Worm (Caenorhabditis elegans) whole organism, early embryonic: Measurements from ENCODE around the gene ZK643.5.

Experiments used
- B0310.2 ChIP-seq: sonication (generic microtip); optimal IDR thresholded peaks from 2 replicates; lab custom pipeline; 2016; ENCODE audit warnings: mild to moderate bottlenecking, missing genetic modification characterization, missing compliant biosample characterization
- F13C5.2 ChIP-seq: sonication (generic microtip); optimal IDR thresholded peaks from 2 replicates; lab custom pipeline; 2017; ENCODE audit warnings: mild to moderate bottlenecking, missing genetic modification characterization, inconsistent platforms, missing compliant biosample characterization
- aly-1 ChIP-seq: sonication (generic microtip); optimal IDR thresholded peaks from 2 replicates; lab custom pipeline; 2016; ENCODE audit warnings: missing genetic modification characterization, missing compliant biosample characterization
- ama-1 ChIP-seq: fragments of 150-350 bp; optimal IDR thresholded peaks from 2 replicates; lab custom pipeline; 2014
- ceh-13 ChIP-seq: fragments of 200-800 bp; sonication (Bioruptor generic); optimal IDR thresholded peaks from 2 replicates; lab custom pipeline; 2018; ENCODE audit warnings: mild to moderate bottlenecking, missing genetic modification characterization, missing compliant biosample characterization
- ceh-36 ChIP-seq: sonication (generic microtip); optimal IDR thresholded peaks from 2 replicates; lab custom pipeline; 2016; ENCODE audit warnings: missing genetic modification characterization, inconsistent platforms, missing compliant biosample characterization
- ets-7 ChIP-seq: sonication (generic microtip); optimal IDR thresholded peaks from 2 replicates; lab custom pipeline; 2016; ENCODE audit warnings: missing genotype, missing genetic modification characterization, missing compliant biosample characterization
- flt-1 ChIP-seq: fragments of 200-800 bp; sonication (Bioruptor generic); IDR thresholded peaks from 2 replicates; pipeline ENCODE4 v1.3.6; 2022; ENCODE audit warnings: missing genetic modification characterization, missing compliant biosample characterization
- hmbx-1 ChIP-seq: sonication (generic microtip); optimal IDR thresholded peaks from 2 replicates; lab custom pipeline; 2016; ENCODE audit warnings: mild to moderate bottlenecking, missing genetic modification characterization, missing compliant biosample characterization
- hmg-4 ChIP-seq: fragments of 200-800 bp; sonication (Bioruptor generic); optimal IDR thresholded peaks from 2 replicates; lab custom pipeline; 2018; ENCODE audit warnings: mild to moderate bottlenecking, missing genetic modification characterization, missing compliant biosample characterization
- hnd-1 ChIP-seq: sonication (generic microtip); optimal IDR thresholded peaks from 2 replicates; lab custom pipeline; 2016; ENCODE audit warnings: missing genetic modification characterization, missing compliant biosample characterization
- pes-1 ChIP-seq: fragments of 200-800 bp; sonication (Bioruptor generic); IDR thresholded peaks from 2 replicates; pipeline ENCODE4 v1.3.6; 2022; ENCODE audit warnings: missing genetic modification reagents, missing genetic modification characterization, missing compliant biosample characterization
- scrt-1 ChIP-seq: fragments of 200-800 bp; sonication (Bioruptor generic); IDR thresholded peaks from 2 replicates; pipeline ENCODE4 v1.3.6; 2022; ENCODE audit warnings: missing genetic modification characterization, missing compliant biosample characterization
- sea-1 ChIP-seq: fragments of 200-800 bp; sonication (Bioruptor generic); conservative IDR thresholded peaks from 2 replicates; pipeline ENCODE4 v1.3.6; 2022; ENCODE audit warnings: missing genetic modification characterization, missing compliant biosample characterization
- tbx-11 ChIP-seq: fragments of 200-800 bp; sonication (Bioruptor generic); IDR thresholded peaks from 2 replicates; pipeline ENCODE4 v1.3.6; 2022; ENCODE audit warnings: missing genetic modification characterization, missing compliant biosample characterization
- tbx-37 ChIP-seq: fragments of 200-800 bp; sonication (Bioruptor generic); conservative IDR thresholded peaks from 2 replicates; pipeline ENCODE4 v1.3.6; 2022; ENCODE audit warnings: missing genetic modification reagents, missing genetic modification characterization, missing compliant biosample characterization
- tra-4 ChIP-seq: sonication (generic microtip); optimal IDR thresholded peaks from 2 replicates; lab custom pipeline; 2017; ENCODE audit warnings: missing genetic modification characterization, missing compliant biosample characterization

The ZK643.5 gene

ce11 chrIII:8956146-8956646 is at the start of gene ZK643.5, which contains the start of gene ZK643.2:
Gene ZK643.5 (minus strand): TSS chrIII:8956196.
Gene ZK643.2 (plus strand): TSS chrIII:8956540.
- no peak for TF ChIP-seq tra-4 (tag; lab: Kevin White, UChicago)
- TF ChIP-seq B0310.2 (tag; lab: Kevin White, UChicago): no peak
- no peak for TF ChIP-seq hmg-4 (GFP tag; lab: Kevin White, UChicago)
- TF ChIP-seq hmbx-1 (tag; lab: Kevin White, UChicago): no peak
- TF ChIP-seq tbx-11 (GFP tag; lab: Robert Waterston, UW): no peak
- TF ChIP-seq hnd-1 (tag; lab: Kevin White, UChicago): no peak
- TF ChIP-seq ama-1 (lab: Kevin White, UChicago): no peak
- no peak for TF ChIP-seq flt-1 (GFP tag; lab: Robert Waterston, UW)
- TF ChIP-seq tbx-37 (GFP tag; lab: Robert Waterston, UW): no peak
- no peak for TF ChIP-seq aly-1 (tag; lab: Kevin White, UChicago)

ce11 chrIII:9004658-9005057 is 48.7 kb upstream of the ZK643.5 start:
- TF ChIP-seq pes-1 (GFP tag; lab: Robert Waterston, UW) (no peak), ceh-36 (tag; lab: Kevin White, UChicago) (no peak), sea-1 (no peak), hmg-4 (GFP tag; lab: Kevin White, UChicago) (no peak), tra-4 (tag; lab: Kevin White, UChicago) (no peak), hmbx-1 (tag; lab: Kevin White, UChicago) (no peak), tbx-37 (GFP tag; lab: Robert Waterston, UW) (no peak)

ce11 chrIII:9002545-9002944 is 46.5 kb upstream of the ZK643.5 start, which contains the start of the genes F59B2.15 and zif-1:
Gene F59B2.15 (minus strand): TSS chrIII:9002645.
Gene zif-1 (plus strand): TSS chrIII:9002779.
- TF ChIP-seq ceh-36 (tag; lab: Kevin White, UChicago): no peak
- no peak for TF ChIP-seq tbx-11 (GFP tag; lab: Robert Waterston, UW)
- no peak for TF ChIP-seq sea-1
- TF ChIP-seq ama-1 (lab: Kevin White, UChicago): no peak
- no peak for TF ChIP-seq hmg-4 (GFP tag; lab: Kevin White, UChicago)
- TF ChIP-seq hmbx-1 (tag; lab: Kevin White, UChicago): no peak
- TF ChIP-seq B0310.2 (tag; lab: Kevin White, UChicago): no peak
- no peak for TF ChIP-seq scrt-1 (GFP tag; lab: Robert Waterston, UW)
- TF ChIP-seq hnd-1 (tag; lab: Kevin White, UChicago): no peak
- no peak for TF ChIP-seq pes-1 (GFP tag; lab: Robert Waterston, UW)
- TF ChIP-seq F13C5.2 (tag; lab: Kevin White, UChicago): no peak
- TF ChIP-seq ets-7 (tag; lab: Kevin White, UChicago): no peak
- TF ChIP-seq ceh-13 (GFP tag; lab: Kevin White, UChicago): no peak
- TF ChIP-seq aly-1 (tag; lab: Kevin White, UChicago): no peak

ce11 chrIII:9001899-9002298 is 45.9 kb upstream of the ZK643.5 start, which contains the start of gene rpn-6.2:
Gene rpn-6.2 (minus strand): TSS chrIII:9001999.
- no peak for TF ChIP-seq tbx-37 (GFP tag; lab: Robert Waterston, UW)
- TF ChIP-seq hnd-1 (tag; lab: Kevin White, UChicago): no peak
- no peak for TF ChIP-seq sea-1
- TF ChIP-seq F13C5.2 (tag; lab: Kevin White, UChicago): no peak
- TF ChIP-seq ceh-36 (tag; lab: Kevin White, UChicago): no peak
- no peak for TF ChIP-seq ceh-13 (GFP tag; lab: Kevin White, UChicago)
- TF ChIP-seq ama-1 (lab: Kevin White, UChicago): no peak
- no peak for TF ChIP-seq pes-1 (GFP tag; lab: Robert Waterston, UW)
- TF ChIP-seq flt-1 (GFP tag; lab: Robert Waterston, UW): no peak
- no peak for TF ChIP-seq scrt-1 (GFP tag; lab: Robert Waterston, UW)

ce11 chrIII:9001491-9001890 is 45.5 kb upstream of the ZK643.5 start:
- TF ChIP-seq B0310.2 (tag; lab: Kevin White, UChicago) (no peak), ceh-36 (tag; lab: Kevin White, UChicago) (no peak), ama-1 (lab: Kevin White, UChicago) (no peak)

- TF ChIP-seq ama-1 (lab: Kevin White, UChicago) (no peak), flt-1 (GFP tag; lab: Robert Waterston, UW) (no peak), hnd-1 (tag; lab: Kevin White, UChicago) (no peak), aly-1 (tag; lab: Kevin White, UChicago) (no peak)
Measured at ce11 chrIII:8999508-8999907, 43.5 kb upstream of the ZK643.5 start, which contains the start of gene F59B2.3. Gene F59B2.3 (minus strand): TSS chrIII:8999766.

- TF ChIP-seq hmbx-1 (tag; lab: Kevin White, UChicago) (no peak), tra-4 (tag; lab: Kevin White, UChicago) (no peak)
Measured at ce11 chrIII:8998884-8999283, 42.9 kb upstream of the ZK643.5 start.

ce11 chrIII:8997821-8998220 is 41.8 kb upstream of the ZK643.5 start:
- TF ChIP-seq hmg-4 (GFP tag; lab: Kevin White, UChicago): no peak
- TF ChIP-seq pes-1 (GFP tag; lab: Robert Waterston, UW): no peak
- TF ChIP-seq B0310.2 (tag; lab: Kevin White, UChicago): no peak
- TF ChIP-seq ets-7 (tag; lab: Kevin White, UChicago): no peak
- no peak for TF ChIP-seq tra-4 (tag; lab: Kevin White, UChicago)
- no peak for TF ChIP-seq tbx-37 (GFP tag; lab: Robert Waterston, UW)
- no peak for TF ChIP-seq flt-1 (GFP tag; lab: Robert Waterston, UW)
- no peak for TF ChIP-seq F13C5.2 (tag; lab: Kevin White, UChicago)
- TF ChIP-seq ama-1 (lab: Kevin White, UChicago): no peak
- no peak for TF ChIP-seq scrt-1 (GFP tag; lab: Robert Waterston, UW)
- no peak for TF ChIP-seq ceh-13 (GFP tag; lab: Kevin White, UChicago)
- TF ChIP-seq hmbx-1 (tag; lab: Kevin White, UChicago): no peak
- TF ChIP-seq aly-1 (tag; lab: Kevin White, UChicago): no peak
- TF ChIP-seq hnd-1 (tag; lab: Kevin White, UChicago): no peak
- no peak for TF ChIP-seq tbx-11 (GFP tag; lab: Robert Waterston, UW)
- no peak for TF ChIP-seq sea-1
- TF ChIP-seq ceh-36 (tag; lab: Kevin White, UChicago): no peak
